Worm (Caenorhabditis elegans): ENCODE measurements around the gene sqst-2.

- no peak for TF ChIP-seq lin-39 (tag; optimal IDR thresholded peaks at IDR 0.05)
- no peak for TF ChIP-seq pax-3 (tag; optimal IDR thresholded peaks at IDR 0.05)
- no peak for TF ChIP-seq ceh-8 (GFP tag; optimal IDR thresholded peaks at IDR 0.05)
- TF ChIP-seq hlh-4 (tag; optimal IDR thresholded peaks at IDR 0.05), result no peak
- TF ChIP-seq ztf-4 (tag; optimal IDR thresholded peaks at IDR 0.05), result no peak
- no peak for TF ChIP-seq mep-1 (tag; optimal IDR thresholded peaks at IDR 0.05)
- TF ChIP-seq lin-15B (tag; optimal IDR thresholded peaks at IDR 0.05), result no peak
- TF ChIP-seq fos-1 (tag; optimal IDR thresholded peaks at IDR 0.05), result no peak
- no peak for TF ChIP-seq ceh-82 (tag; optimal IDR thresholded peaks at IDR 0.05)
- no peak for TF ChIP-seq snu-23 (GFP tag; optimal IDR thresholded peaks at IDR 0.05)
- TF ChIP-seq ama-1 (optimal IDR thresholded peaks at IDR 0.05), result no peak
- no peak for TF ChIP-seq tlp-1 (tag; optimal IDR thresholded peaks at IDR 0.05)
- TF ChIP-seq rnt-1 (tag; optimal IDR thresholded peaks at IDR 0.05), result no peak
- no peak for TF ChIP-seq nhr-47 (tag; optimal IDR thresholded peaks at IDR 0.05)
Observed at ce11 chrIV:7282957-7283356, 45.8 kb downstream of the sqst-2 start, which contains the start of gene C06E4.1.

Data from whole organism, L1 larva.